Worm (Caenorhabditis elegans) whole organism, L4 larva: ENCODE data around the gene moe-3.

Experiments used
- R02D3.7 ChIP-seq: fragments of 150-350 bp; sonication (generic microtip); optimal IDR thresholded peaks from 3 replicates; lab custom pipeline; 2014; ENCODE audit warnings: missing biosample characterization, missing genetic modification characterization
- T20F7.1 ChIP-seq: fragments of 200-800 bp; sonication (Bioruptor generic); optimal IDR thresholded peaks from 2 replicates; lab custom pipeline; 2018; ENCODE audit warnings: mild to moderate bottlenecking, missing genetic modification characterization, missing compliant biosample characterization
- T26A8.4 ChIP-seq: fragments of 200-800 bp; sonication (Bioruptor generic); IDR thresholded peaks from 2 replicates; pipeline ENCODE4 v1.3.6; 2022; ENCODE audit warnings: missing genetic modification characterization, missing compliant biosample characterization
- Y48G9A.11 ChIP-seq: fragments of 200-800 bp; sonication (Bioruptor generic); IDR thresholded peaks from 2 replicates; pipeline ENCODE4 v1.3.6; 2022; ENCODE audit warnings: missing genetic modification reagents, missing genetic modification characterization, missing compliant biosample characterization
- aha-1 ChIP-seq: fragments of 150-350 bp; peaks from one replicate; lab custom pipeline; 2014; ENCODE audit warnings: missing biosample characterization, missing genetic modification characterization
- ama-1 ChIP-seq: fragments of 150-350 bp; optimal IDR thresholded peaks from 2 replicates; lab custom pipeline; 2014; ENCODE audit warnings: inconsistent platforms, mixed read lengths
- ceh-20 ChIP-seq: fragments of 200-800 bp; sonication (Bioruptor generic); IDR thresholded peaks from 2 replicates; pipeline ENCODE4 v1.3.6; 2022; ENCODE audit warnings: missing genetic modification reagents, missing genetic modification characterization, missing compliant biosample characterization
- ceh-32 ChIP-seq: sonication (generic microtip); optimal IDR thresholded peaks from 2 replicates; lab custom pipeline; 2016; ENCODE audit warnings: mild to moderate bottlenecking, missing genetic modification characterization, missing compliant biosample characterization; ENCODE audit not compliant: poor library complexity
- ceh-62 ChIP-seq: sonication (generic microtip); optimal IDR thresholded peaks from 2 replicates; lab custom pipeline; 2017; ENCODE audit warnings: missing biosample characterization, missing genetic modification characterization
- daf-16 ChIP-seq, 3 experiments: sonication (generic microtip); optimal IDR thresholded peaks; 2 replicates each; lab custom pipeline; 2016 to 2017; ENCODE audit warnings: missing genetic modification characterization in 3 of 3, missing genetic modification reagents in 3 of 3, mild to moderate bottlenecking in 2 of 3, missing compliant biosample characterization in 2 of 3, missing biosample characterization in 1 of 3, moderate library complexity in 1 of 3
- dpl-1 ChIP-seq: fragments of 150-350 bp; optimal IDR thresholded peaks from 2 replicates; lab custom pipeline; 2014; ENCODE audit warnings: missing biosample characterization, missing genetic modification reagents, missing genetic modification characterization
- dve-1 ChIP-seq: sonication (generic microtip); optimal IDR thresholded peaks from 2 replicates; lab custom pipeline; 2017; ENCODE audit warnings: antibody characterized with exemption, mild to moderate bottlenecking, missing genetic modification characterization, missing compliant biosample characterization; ENCODE audit not compliant: insufficient read depth
- egl-27 ChIP-seq: sonication (generic microtip); optimal IDR thresholded peaks from 3 replicates; lab custom pipeline; 2017; ENCODE audit warnings: missing biosample characterization, missing genetic modification reagents, missing genetic modification characterization
- egl-43 ChIP-seq: fragments of 200-800 bp; sonication (Bioruptor generic); IDR thresholded peaks from 2 replicates; pipeline ENCODE4 v1.3.6; 2022; ENCODE audit warnings: missing genetic modification reagents, missing genetic modification characterization, missing compliant biosample characterization
- hif-1 ChIP-seq, 2 experiments: sonication (generic microtip); optimal IDR thresholded peaks; 2 replicates each; lab custom pipeline; 2016 to 2017; ENCODE audit warnings: missing compliant biosample characterization in 2 of 2, missing genetic modification characterization in 2 of 2, missing genetic modification reagents in 2 of 2, missing genotype in 2 of 2, mild to moderate bottlenecking in 1 of 2
- hlh-11 ChIP-seq: fragments of 200-800 bp; sonication (Bioruptor generic); optimal IDR thresholded peaks from 2 replicates; lab custom pipeline; 2018; ENCODE audit warnings: mild to moderate bottlenecking, missing genetic modification characterization, missing compliant biosample characterization
- jun-1 ChIP-seq: fragments of 150-350 bp; optimal IDR thresholded peaks from 2 replicates; lab custom pipeline; 2014; ENCODE audit warnings: missing biosample characterization, missing genetic modification reagents, missing genetic modification characterization
- lin-38 ChIP-seq: fragments of 200-800 bp; sonication (Bioruptor generic); IDR thresholded peaks from 2 replicates; pipeline ENCODE4 v1.3.6; 2022; ENCODE audit warnings: missing genetic modification reagents, missing genetic modification characterization, missing compliant biosample characterization
- lsy-2 ChIP-seq, 2 experiments: fragments of 150-350 bp in 1 of 2; sonication (generic microtip) in 1 of 2; optimal IDR thresholded peaks; 2 replicates each; lab custom pipeline; 2014 to 2017; ENCODE audit warnings: missing biosample characterization in 2 of 2, missing genetic modification characterization in 2 of 2
- madf-9 ChIP-seq: fragments of 200-800 bp; sonication (Bioruptor generic); conservative IDR thresholded peaks from 2 replicates; pipeline ENCODE4 v1.3.6; 2022; ENCODE audit warnings: missing genetic modification reagents, missing genetic modification characterization, missing compliant biosample characterization
- mep-1 ChIP-seq: fragments of 150-350 bp; sonication (generic microtip); optimal IDR thresholded peaks from 3 replicates; lab custom pipeline; 2014; ENCODE audit warnings: missing biosample characterization, missing genetic modification characterization
- mes-2 ChIP-seq: sonication (generic microtip); optimal IDR thresholded peaks from 2 replicates; lab custom pipeline; 2016; ENCODE audit warnings: missing genotype, mild to moderate bottlenecking, missing genetic modification characterization, missing compliant biosample characterization; ENCODE audit not compliant: poor library complexity, severe bottlenecking
- mxl-3 ChIP-seq: fragments of 200-800 bp; sonication (Bioruptor generic); optimal IDR thresholded peaks from 2 replicates; lab custom pipeline; 2018; ENCODE audit warnings: mild to moderate bottlenecking, missing genetic modification characterization, missing compliant biosample characterization
- rbr-2 ChIP-seq: sonication (generic microtip); optimal IDR thresholded peaks from 2 replicates; lab custom pipeline; 2016; ENCODE audit warnings: missing genotype, missing genetic modification characterization, missing compliant biosample characterization
- sdz-12 ChIP-seq: fragments of 200-800 bp; sonication (Bioruptor generic); optimal IDR thresholded peaks from 2 replicates; lab custom pipeline; 2018; ENCODE audit warnings: mild to moderate bottlenecking, missing genetic modification characterization, missing compliant biosample characterization
- set-16 ChIP-seq: fragments of 200-800 bp; sonication (Bioruptor generic); IDR thresholded peaks from 2 replicates; pipeline ENCODE4 v1.3.6; 2022; ENCODE audit warnings: missing genetic modification reagents, missing genetic modification characterization, missing compliant biosample characterization
- skn-1 ChIP-seq: fragments of 150-350 bp; optimal IDR thresholded peaks from 2 replicates; lab custom pipeline; 2014; ENCODE audit warnings: missing biosample characterization, missing genetic modification characterization
- spr-3 ChIP-seq: fragments of 200-800 bp; sonication (Bioruptor generic); optimal IDR thresholded peaks from 2 replicates; lab custom pipeline; 2018; ENCODE audit warnings: mild to moderate bottlenecking, missing genetic modification characterization, missing compliant biosample characterization
- unc-39 ChIP-seq: sonication (generic microtip); optimal IDR thresholded peaks from 2 replicates; lab custom pipeline; 2017; ENCODE audit warnings: missing biosample characterization, missing genetic modification characterization

moe-3 gene

ce11 chrII:13187188-13187587 lies 21.7 kb upstream of the moe-3 start, which contains the start of gene mecr-1:
TSS of gene mecr-1 (minus strand) at chrII:13187314.
- no peak for TF ChIP-seq mxl-3 (GFP tag; lab: Kevin White, UChicago)
- peak; percentile 47 for TF ChIP-seq dpl-1
- peak; percentile 51 for TF ChIP-seq mes-2 (tag; lab: Kevin White, UChicago)
- peak in 1 of 2 experiments; percentile 59 for TF ChIP-seq lsy-2 (tag; optimal IDR thresholded peaks at IDR 0.05; lab: Kevin White, UChicago)
- TF ChIP-seq hif-1 (tag; optimal IDR thresholded peaks at IDR 0.05; lab: Kevin White, UChicago): no peak
- TF ChIP-seq rbr-2 (tag; lab: Kevin White, UChicago): peak; percentile 14
- TF ChIP-seq R02D3.7 (tag; lab: Kevin White, UChicago): peak; percentile 82
- peak; percentile 52 for TF ChIP-seq lin-38 (GFP tag; lab: Robert Waterston, UW)
- no peak for TF ChIP-seq egl-27 (tag; lab: Kevin White, UChicago)
- no peak for TF ChIP-seq madf-9 (GFP tag; lab: Robert Waterston, UW)
- no peak for TF ChIP-seq daf-16 (GFP tag; optimal IDR thresholded peaks at IDR 0.05; lab: Kevin White, UChicago)
- peak; percentile 87 for TF ChIP-seq daf-16 (tag; optimal IDR thresholded peaks at IDR 0.05; lab: Kevin White, UChicago)
- TF ChIP-seq Y48G9A.11: peak; percentile 99
- no peak for TF ChIP-seq T26A8.4

ce11 chrII:13184129-13184528 lies 18.6 kb upstream of the moe-3 start, which contains the start of gene W09H1.3:
TSS of gene W09H1.3 (plus strand) at chrII:13184429.
- TF ChIP-seq ceh-62 (tag; lab: Kevin White, UChicago): no peak
- TF ChIP-seq dve-1 (tag; lab: Kevin White, UChicago): no peak
- TF ChIP-seq egl-43 (GFP tag; lab: Robert Waterston, UW): peak; percentile 44; the same call in 1 of the 2 replicates

DNA sequence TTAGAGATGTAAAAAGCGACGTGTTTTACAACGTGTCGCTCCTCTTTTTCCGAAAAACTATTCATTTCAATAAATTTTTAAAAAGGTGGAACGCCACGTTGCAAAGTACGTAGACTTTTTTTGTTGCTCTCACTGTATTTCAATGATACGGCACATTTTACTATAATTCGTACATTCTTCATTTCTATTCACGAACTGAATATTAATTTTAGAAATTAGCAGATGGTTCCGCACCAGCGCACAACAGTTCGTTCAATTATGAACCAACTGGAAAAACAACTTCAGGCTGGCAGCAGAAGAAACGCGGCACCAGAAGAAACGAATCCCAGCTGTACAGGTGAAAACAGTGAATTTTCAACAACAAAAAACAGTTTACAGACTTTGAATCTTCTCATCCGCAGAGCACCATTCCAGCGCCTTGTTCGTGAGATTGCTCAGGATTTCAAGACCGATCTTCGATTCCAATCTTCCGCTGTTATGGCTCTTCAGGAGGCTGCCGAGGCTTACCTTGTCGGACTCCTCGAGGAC lies 17.8 kb upstream of the moe-3 start, which contains the start of the genes W09H1.4 and his-73:
Gene W09H1.4, plus strand, starts transcription at position 301 of the 528 bp plus-strand sequence.
Gene his-73, plus strand, starts transcription at position 478 of the 528 bp plus-strand sequence.
- no peak for TF ChIP-seq ceh-32 (tag; lab: Kevin White, UChicago)
- peak; percentile 31 for TF ChIP-seq aha-1 (tag; lab: Kevin White, UChicago)
- TF ChIP-seq ama-1 (lab: Kevin White, UChicago): no peak

DNA sequence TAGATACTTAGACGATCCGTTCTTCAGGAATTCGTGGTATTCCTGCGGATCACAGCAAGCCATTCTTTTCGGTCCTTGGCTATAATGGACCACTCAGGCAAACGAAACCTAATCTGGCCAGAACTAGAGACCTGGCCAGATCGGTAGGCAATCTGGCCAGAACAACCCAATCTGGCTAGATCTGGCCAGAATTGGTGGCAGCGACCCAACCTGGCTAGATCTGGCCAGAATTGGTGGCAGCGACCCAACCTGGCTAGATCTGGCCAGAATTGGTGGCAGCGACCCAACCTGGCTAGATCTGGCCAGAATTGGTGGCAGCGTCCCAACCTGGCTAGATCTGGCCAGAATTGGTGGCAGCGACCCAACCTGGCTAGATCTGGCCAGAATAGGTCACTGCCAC lies 16.8 kb upstream of the moe-3 start:
- peak; percentile 52 for TF ChIP-seq set-16

- no peak for TF ChIP-seq unc-39 (tag; lab: Kevin White, UChicago)
Observed at ce11 chrII:13181465-13181864, 15.9 kb upstream of the moe-3 start, which contains the start of gene W09H1.1. TSS of gene W09H1.1 (minus strand) at chrII:13181565.

DNA sequence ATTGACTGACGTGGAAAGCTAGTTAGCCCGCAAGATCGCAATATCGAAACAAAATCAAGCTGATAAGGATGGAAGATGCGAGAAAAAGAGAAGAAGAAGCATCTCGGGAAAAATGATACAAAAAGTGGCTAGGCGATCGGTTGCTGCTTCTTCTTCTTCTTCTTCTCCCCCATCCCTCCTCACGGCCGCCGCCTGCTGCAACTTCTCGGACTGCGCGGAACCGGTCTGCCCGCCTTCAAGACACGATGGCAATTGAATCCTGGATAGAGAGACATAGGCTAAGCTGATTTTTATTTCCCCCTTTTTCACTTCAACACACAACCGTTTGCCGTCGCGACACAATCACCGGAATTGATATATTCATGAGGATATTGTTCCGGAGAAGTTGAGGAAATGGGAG lies 8.9 kb upstream of the moe-3 start:
- no peak for TF ChIP-seq jun-1
- no peak for TF ChIP-seq spr-3
- TF ChIP-seq mxl-3 (GFP tag; lab: Kevin White, UChicago): peak; percentile 53
- TF ChIP-seq set-16: peak; percentile 68
- no peak for TF ChIP-seq ceh-20 (GFP tag; lab: Robert Waterston, UW)

DNA sequence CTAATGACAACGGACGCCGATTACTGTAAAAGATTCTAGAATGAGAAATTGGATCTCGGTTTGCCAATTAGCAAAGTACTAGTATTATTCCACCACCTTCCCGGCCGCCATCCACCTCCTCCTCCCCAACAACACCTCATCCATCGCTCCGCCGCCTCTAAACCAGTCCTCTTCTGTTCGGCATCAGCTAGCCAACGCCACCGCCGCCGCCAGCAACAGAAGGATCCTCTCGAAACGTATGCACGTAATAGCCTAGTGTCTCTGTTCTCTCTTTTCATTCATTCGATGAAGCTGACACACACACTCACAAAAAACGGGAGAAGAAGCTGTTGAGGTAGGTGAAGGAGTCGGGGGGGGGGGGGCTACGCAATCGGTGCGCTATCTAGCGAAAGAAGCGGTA lies 5.2 kb upstream of the moe-3 start:
- TF ChIP-seq T20F7.1 (GFP tag; lab: Kevin White, UChicago) (no peak), hlh-11 (tag; lab: Kevin White, UChicago) (peak; percentile 13), mxl-3 (GFP tag; lab: Kevin White, UChicago) (peak; percentile 22), R02D3.7 (tag; lab: Kevin White, UChicago) (no peak), skn-1 (tag; lab: Kevin White, UChicago) (no peak), set-16 (peak; percentile 61), unc-39 (tag; lab: Kevin White, UChicago) (no peak), mes-2 (tag; lab: Kevin White, UChicago) (no peak), mep-1 (tag; lab: Kevin White, UChicago) (no peak), ama-1 (lab: Kevin White, UChicago) (no peak), sdz-12 (GFP tag; lab: Kevin White, UChicago) (peak; percentile 3), aha-1 (tag; lab: Kevin White, UChicago) (peak; percentile 76)
